Worm (Caenorhabditis elegans): ENCODE data around the gene end-3.

DNA sequence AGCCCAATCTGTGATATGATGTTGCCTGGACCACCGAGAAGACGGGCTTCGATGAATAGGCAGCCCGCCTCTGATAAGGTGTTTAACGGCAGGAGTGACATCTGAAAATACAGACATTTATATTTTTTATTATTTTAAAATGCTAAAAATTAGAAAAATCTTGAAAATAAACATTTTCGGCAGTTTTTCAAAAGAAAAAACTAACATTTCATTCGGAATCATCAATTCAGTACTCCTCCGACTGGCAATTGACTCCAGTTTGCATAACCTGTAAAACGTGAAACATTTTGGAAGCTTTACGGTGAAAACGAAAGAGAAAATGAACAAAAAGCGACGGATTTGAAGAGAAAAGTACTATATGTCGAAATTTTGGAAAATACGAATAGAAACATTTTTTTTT is 8.7 kb upstream of the end-3 start, which contains the start of gene ric-7:
- no peak for TF ChIP-seq lin-35 (GFP tag; optimal IDR thresholded peaks at IDR 0.05)
- no peak for TF ChIP-seq F39B2.1 (GFP tag; IDR thresholded peaks at IDR 0.05)
- no peak for TF ChIP-seq unc-62 (GFP tag; optimal IDR thresholded peaks at IDR 0.05)
- no peak for TF ChIP-seq ztf-6 (GFP tag; IDR thresholded peaks at IDR 0.05)
- TF ChIP-seq F23B12.7 (tag; optimal IDR thresholded peaks at IDR 0.05; ENCODE audit: insufficient read depth): no peak
- no peak for TF ChIP-seq madf-10 (tag; optimal IDR thresholded peaks at IDR 0.05)
- TF ChIP-seq lin-54 (GFP tag; optimal IDR thresholded peaks at IDR 0.05): no peak
- TF ChIP-seq xnd-1 (tag; optimal IDR thresholded peaks at IDR 0.05): no peak
- no peak for TF ChIP-seq T26A5.8 (tag; optimal IDR thresholded peaks at IDR 0.05)
- no peak for TF ChIP-seq pha-4 (tag; optimal IDR thresholded peaks at IDR 0.05)
- TF ChIP-seq ceh-40 (GFP tag; IDR thresholded peaks at IDR 0.05): no peak
- no peak for TF ChIP-seq F33H1.4 (GFP tag; IDR thresholded peaks at IDR 0.05)
- TF ChIP-seq snpc-4 (GFP tag; optimal IDR thresholded peaks at IDR 0.05): no peak
- TF ChIP-seq snpc-4 (tag; optimal IDR thresholded peaks at IDR 0.05): no peak

All from whole organism, young adult.